Worm (Caenorhabditis elegans): ENCODE data around the gene flp-27.

DNA sequence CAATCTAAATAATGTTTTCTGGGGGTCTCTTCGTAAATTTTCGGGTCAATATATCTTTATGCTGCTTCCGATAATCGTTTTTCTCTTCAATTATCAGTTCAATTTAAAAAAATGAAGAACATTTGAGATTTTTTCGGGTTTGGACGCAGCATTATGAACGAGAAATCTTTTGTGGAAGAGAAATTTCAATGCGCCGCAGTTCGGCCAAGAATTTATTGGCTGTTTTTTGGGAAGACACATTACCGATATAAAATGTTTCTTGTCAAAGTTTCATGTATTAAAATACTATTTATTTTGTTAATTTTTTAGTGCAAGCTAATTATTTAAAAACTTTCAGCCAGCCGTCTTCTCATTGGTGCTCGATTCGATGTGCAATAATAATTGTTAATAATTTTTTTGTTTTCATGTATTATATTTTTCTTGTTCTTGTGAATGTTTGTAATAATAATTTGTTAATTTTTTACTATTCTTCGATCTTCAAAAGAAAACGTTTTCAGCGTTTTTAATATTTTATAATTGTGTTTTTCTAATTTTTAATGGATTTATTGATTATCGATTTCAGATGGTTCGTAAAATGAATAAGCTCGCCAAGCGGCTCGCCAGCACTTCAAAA is 35.0 kb downstream of the flp-27 start, which contains the start of the genes C18A3.10 and C18A3.3:
- no peak for TF ChIP-seq ztf-29 (GFP tag; IDR thresholded peaks at IDR 0.05)
- no peak for TF ChIP-seq flt-1 (GFP tag; IDR thresholded peaks at IDR 0.05)
- TF ChIP-seq T22C8.4 (GFP tag; IDR thresholded peaks at IDR 0.05) = no peak

All from whole organism, midembryonic.